Worm (Caenorhabditis elegans): ENCODE results near the gene sma-9.

- TF ChIP-seq efl-1 (GFP tag; optimal IDR thresholded peaks at IDR 0.05), result no peak
- no peak for TF ChIP-seq bed-2 (GFP tag; IDR thresholded peaks at IDR 0.05)
- no peak for TF ChIP-seq akir-1 (GFP tag; optimal IDR thresholded peaks at IDR 0.05)
- TF ChIP-seq ceh-79 (tag; optimal IDR thresholded peaks at IDR 0.05), result no peak
- TF ChIP-seq ztf-25 (GFP tag; IDR thresholded peaks at IDR 0.05), result no peak
- TF ChIP-seq F33H1.4 (GFP tag; IDR thresholded peaks at IDR 0.05), result no peak
- no peak for TF ChIP-seq unc-62 (GFP tag; optimal IDR thresholded peaks at IDR 0.05)
- TF ChIP-seq sptf-2 (GFP tag; optimal IDR thresholded peaks at IDR 0.05), result no peak
- no peak for TF ChIP-seq F22D6.2 (tag; optimal IDR thresholded peaks at IDR 0.05)
- TF ChIP-seq gei-17 (GFP tag; optimal IDR thresholded peaks at IDR 0.05), result no peak
- TF ChIP-seq cebp-1 (GFP tag; IDR thresholded peaks at IDR 0.05), result no peak
- no peak for TF ChIP-seq cebp-1 (tag; optimal IDR thresholded peaks at IDR 0.05)
- no peak for TF ChIP-seq him-1 (tag; optimal IDR thresholded peaks at IDR 0.05)
- no peak for TF ChIP-seq F10E7.11 (tag; optimal IDR thresholded peaks at IDR 0.05)
Observed at ce11 chrX:10794647-10795046, 25.6 kb downstream of the sma-9 start, which contains the start of gene T05A10.6.

Measured in whole organism, young adult.